Worm (Caenorhabditis elegans): ENCODE data around the gene degl-1.

Gene degl-1

ce11 chrIV:14766382-14766781, 4.8 kb downstream of the degl-1 start, which contains the start of gene vti-1:
Gene vti-1, minus strand, starts transcription at chrIV:14766665.
- TF ChIP-seq hmg-4 (GFP tag; optimal IDR thresholded peaks at IDR 0.05) (no peak), ceh-13 (GFP tag; optimal IDR thresholded peaks at IDR 0.05) (no peak), tbx-37 (GFP tag; conservative IDR thresholded peaks at IDR 0.05) (no peak), flt-1 (GFP tag; IDR thresholded peaks at IDR 0.05) (no peak)

- TF ChIP-seq sea-1 (GFP tag; conservative IDR thresholded peaks at IDR 0.05) (no peak), aly-1 (tag; optimal IDR thresholded peaks at IDR 0.05) (no peak), ceh-36 (tag; optimal IDR thresholded peaks at IDR 0.05) (no peak), tbx-11 (GFP tag; IDR thresholded peaks at IDR 0.05) (no peak), scrt-1 (GFP tag; IDR thresholded peaks at IDR 0.05) (no peak), hnd-1 (tag; optimal IDR thresholded peaks at IDR 0.05) (no peak), ceh-13 (GFP tag; optimal IDR thresholded peaks at IDR 0.05) (no peak), ama-1 (optimal IDR thresholded peaks at IDR 0.05) (no peak), pes-1 (GFP tag; IDR thresholded peaks at IDR 0.05) (no peak), flt-1 (GFP tag; IDR thresholded peaks at IDR 0.05) (no peak), tbx-37 (GFP tag; conservative IDR thresholded peaks at IDR 0.05) (no peak), F13C5.2 (tag; optimal IDR thresholded peaks at IDR 0.05) (no peak), tra-4 (tag; optimal IDR thresholded peaks at IDR 0.05) (no peak), hmg-4 (GFP tag; optimal IDR thresholded peaks at IDR 0.05) (no peak), ets-7 (tag; optimal IDR thresholded peaks at IDR 0.05) (no peak), hmbx-1 (tag; optimal IDR thresholded peaks at IDR 0.05) (no peak), B0310.2 (tag; optimal IDR thresholded peaks at IDR 0.05) (no peak)
Measured at ce11 chrIV:14765336-14765735, 5.9 kb downstream of the degl-1 start, which contains the start of gene Y57G11C.5. Gene Y57G11C.5, minus strand, starts transcription at chrIV:14765436.

ce11 chrIV:14764719-14765173, 6.5 kb downstream of the degl-1 start:
- no peak for TF ChIP-seq tra-4 (tag; optimal IDR thresholded peaks at IDR 0.05)
- no peak for TF ChIP-seq sea-1 (GFP tag; conservative IDR thresholded peaks at IDR 0.05)
- TF ChIP-seq ceh-13 (GFP tag; optimal IDR thresholded peaks at IDR 0.05), result no peak
- no peak for TF ChIP-seq scrt-1 (GFP tag; IDR thresholded peaks at IDR 0.05)
- no peak for TF ChIP-seq flt-1 (GFP tag; IDR thresholded peaks at IDR 0.05)
- TF ChIP-seq hnd-1 (tag; optimal IDR thresholded peaks at IDR 0.05), result no peak
- TF ChIP-seq tbx-11 (GFP tag; IDR thresholded peaks at IDR 0.05), result no peak
- TF ChIP-seq aly-1 (tag; optimal IDR thresholded peaks at IDR 0.05), result no peak
- no peak for TF ChIP-seq hmbx-1 (tag; optimal IDR thresholded peaks at IDR 0.05)
- TF ChIP-seq hmg-4 (GFP tag; optimal IDR thresholded peaks at IDR 0.05), result no peak
- no peak for TF ChIP-seq F13C5.2 (tag; optimal IDR thresholded peaks at IDR 0.05)
- TF ChIP-seq B0310.2 (tag; optimal IDR thresholded peaks at IDR 0.05), result no peak
- TF ChIP-seq ama-1 (optimal IDR thresholded peaks at IDR 0.05), result no peak
- no peak for TF ChIP-seq ceh-36 (tag; optimal IDR thresholded peaks at IDR 0.05)
- no peak for TF ChIP-seq ets-7 (tag; optimal IDR thresholded peaks at IDR 0.05)
- no peak for TF ChIP-seq pes-1 (GFP tag; IDR thresholded peaks at IDR 0.05)
- no peak for TF ChIP-seq tbx-37 (GFP tag; conservative IDR thresholded peaks at IDR 0.05)

ce11 chrIV:14763938-14764718, 7.1 kb downstream of the degl-1 start:
- TF ChIP-seq hmg-4 (GFP tag; optimal IDR thresholded peaks at IDR 0.05), result no peak
- TF ChIP-seq sea-1 (GFP tag; conservative IDR thresholded peaks at IDR 0.05), result no peak
- TF ChIP-seq tbx-11 (GFP tag; IDR thresholded peaks at IDR 0.05), result no peak
- no peak for TF ChIP-seq pes-1 (GFP tag; IDR thresholded peaks at IDR 0.05)
- no peak for TF ChIP-seq ceh-13 (GFP tag; optimal IDR thresholded peaks at IDR 0.05)
- no peak for TF ChIP-seq ceh-36 (tag; optimal IDR thresholded peaks at IDR 0.05)
- TF ChIP-seq tra-4 (tag; optimal IDR thresholded peaks at IDR 0.05), result no peak
- TF ChIP-seq scrt-1 (GFP tag; IDR thresholded peaks at IDR 0.05), result no peak
- TF ChIP-seq flt-1 (GFP tag; IDR thresholded peaks at IDR 0.05), result no peak
- no peak for TF ChIP-seq hmbx-1 (tag; optimal IDR thresholded peaks at IDR 0.05)
- no peak for TF ChIP-seq ets-7 (tag; optimal IDR thresholded peaks at IDR 0.05)
- TF ChIP-seq hnd-1 (tag; optimal IDR thresholded peaks at IDR 0.05), result no peak
- no peak for TF ChIP-seq F13C5.2 (tag; optimal IDR thresholded peaks at IDR 0.05)
- no peak for TF ChIP-seq tbx-37 (GFP tag; conservative IDR thresholded peaks at IDR 0.05)
- TF ChIP-seq aly-1 (tag; optimal IDR thresholded peaks at IDR 0.05), result no peak

ce11 chrIV:14763348-14763747, 7.9 kb downstream of the degl-1 start:
- peak; percentile 7 for TF ChIP-seq F13C5.2 (tag; optimal IDR thresholded peaks at IDR 0.05)

- TF ChIP-seq hmg-4 (GFP tag; optimal IDR thresholded peaks at IDR 0.05) (no peak), tbx-37 (GFP tag; conservative IDR thresholded peaks at IDR 0.05) (no peak), ceh-13 (GFP tag; optimal IDR thresholded peaks at IDR 0.05) (no peak), B0310.2 (tag; optimal IDR thresholded peaks at IDR 0.05) (no peak), pes-1 (GFP tag; IDR thresholded peaks at IDR 0.05) (no peak), sea-1 (GFP tag; conservative IDR thresholded peaks at IDR 0.05) (no peak)
Measured at ce11 chrIV:14760845-14761244, 10.4 kb downstream of the degl-1 start, which contains the start of gene ptp-5.2. Gene ptp-5.2, minus strand, starts transcription at chrIV:14760945.

ce11 chrIV:14759662-14760061, 11.6 kb downstream of the degl-1 start:
- TF ChIP-seq ceh-36 (tag; optimal IDR thresholded peaks at IDR 0.05) (no peak), ets-7 (tag; optimal IDR thresholded peaks at IDR 0.05) (no peak), B0310.2 (tag; optimal IDR thresholded peaks at IDR 0.05) (no peak), tbx-11 (GFP tag; IDR thresholded peaks at IDR 0.05) (no peak)

- TF ChIP-seq ets-7 (tag; optimal IDR thresholded peaks at IDR 0.05), result no peak
- TF ChIP-seq hmg-4 (GFP tag; optimal IDR thresholded peaks at IDR 0.05), result no peak
- TF ChIP-seq ceh-13 (GFP tag; optimal IDR thresholded peaks at IDR 0.05), result no peak
- TF ChIP-seq sea-1 (GFP tag; conservative IDR thresholded peaks at IDR 0.05), result no peak
- no peak for TF ChIP-seq tbx-11 (GFP tag; IDR thresholded peaks at IDR 0.05)
- TF ChIP-seq flt-1 (GFP tag; IDR thresholded peaks at IDR 0.05), result no peak
- no peak for TF ChIP-seq ceh-36 (tag; optimal IDR thresholded peaks at IDR 0.05)
- no peak for TF ChIP-seq tbx-37 (GFP tag; conservative IDR thresholded peaks at IDR 0.05)
- no peak for TF ChIP-seq hnd-1 (tag; optimal IDR thresholded peaks at IDR 0.05)
- TF ChIP-seq B0310.2 (tag; optimal IDR thresholded peaks at IDR 0.05), result no peak
- no peak for TF ChIP-seq aly-1 (tag; optimal IDR thresholded peaks at IDR 0.05)
- TF ChIP-seq hmbx-1 (tag; optimal IDR thresholded peaks at IDR 0.05), result no peak
- TF ChIP-seq ama-1 (optimal IDR thresholded peaks at IDR 0.05), result no peak
- TF ChIP-seq scrt-1 (GFP tag; IDR thresholded peaks at IDR 0.05), result no peak
- TF ChIP-seq tra-4 (tag; optimal IDR thresholded peaks at IDR 0.05), result no peak
- no peak for TF ChIP-seq pes-1 (GFP tag; IDR thresholded peaks at IDR 0.05)
- no peak for TF ChIP-seq F13C5.2 (tag; optimal IDR thresholded peaks at IDR 0.05)
Measured at ce11 chrIV:14757786-14758185, 13.4 kb downstream of the degl-1 start.
